Worm (Caenorhabditis elegans) whole organism, L4 larva: ENCODE data around the gene nas-29.
A peak's percentile ranks its signal among the peaks of the same experiment; 100 is the strongest.

Source experiments
- Y48G9A.11 ChIP-seq: fragments of 200-800 bp; sonication (Bioruptor generic); IDR thresholded peaks from 2 replicates; pipeline ENCODE4 v1.3.6; 2022; ENCODE audit warnings: missing genetic modification reagents, missing genetic modification characterization, missing compliant biosample characterization
- dve-1 ChIP-seq: sonication (generic microtip); optimal IDR thresholded peaks from 2 replicates; lab custom pipeline; 2017; ENCODE audit warnings: antibody characterized with exemption, mild to moderate bottlenecking, missing genetic modification characterization, missing compliant biosample characterization; ENCODE audit not compliant: insufficient read depth
- egl-27 ChIP-seq: sonication (generic microtip); optimal IDR thresholded peaks from 3 replicates; lab custom pipeline; 2017; ENCODE audit warnings: missing biosample characterization, missing genetic modification reagents, missing genetic modification characterization
- lin-13 ChIP-seq: fragments of 150-350 bp; optimal IDR thresholded peaks from 2 replicates; lab custom pipeline; 2014; ENCODE audit warnings: missing biosample characterization, missing genetic modification reagents, missing genetic modification characterization
- nhr-25 ChIP-seq: sonication (generic microtip); optimal IDR thresholded peaks from 2 replicates; lab custom pipeline; 2017; ENCODE audit warnings: missing genetic modification characterization, mild to moderate bottlenecking, missing compliant biosample characterization, antibody characterized with exemption, moderate library complexity, borderline replicate concordance; ENCODE audit not compliant: insufficient read depth
- pqm-1 ChIP-seq: sonication (generic microtip); optimal IDR thresholded peaks from 2 replicates; lab custom pipeline; 2017; ENCODE audit warnings: missing biosample characterization, missing genetic modification characterization
- sdz-12 ChIP-seq: fragments of 200-800 bp; sonication (Bioruptor generic); optimal IDR thresholded peaks from 2 replicates; lab custom pipeline; 2018; ENCODE audit warnings: mild to moderate bottlenecking, missing genetic modification characterization, missing compliant biosample characterization

DNA sequence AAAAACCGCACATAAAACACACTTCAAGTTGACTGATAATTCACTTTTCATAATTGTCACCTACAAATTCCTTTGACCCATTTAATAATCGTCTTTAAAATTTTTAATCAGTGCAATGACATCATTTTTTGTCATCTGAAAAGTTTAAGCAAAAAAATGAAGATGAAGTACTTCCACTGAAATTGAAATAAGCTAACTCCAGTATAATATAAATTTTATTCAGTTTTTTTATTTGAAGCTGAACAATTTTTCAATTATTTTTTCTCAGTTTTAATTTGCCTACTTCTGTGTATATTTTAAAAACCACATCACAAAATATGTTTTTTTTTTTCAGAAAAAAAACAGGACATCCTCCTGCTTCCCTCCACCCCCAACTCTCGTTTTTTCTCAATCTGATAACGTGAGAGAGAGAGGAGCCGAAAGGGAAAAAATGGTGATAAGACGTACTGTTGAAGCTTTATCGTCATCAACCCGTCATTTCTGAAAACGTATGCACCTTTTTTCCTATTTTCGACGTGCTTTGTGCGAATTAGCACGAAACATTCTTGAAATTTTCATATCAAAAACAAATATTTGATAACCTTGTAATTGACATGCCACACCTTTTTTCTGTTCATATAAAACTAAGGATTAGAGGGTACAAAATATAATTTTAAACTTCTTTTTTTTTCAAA, 37.9 kb downstream of the nas-29 start, which contains the start of the genes C04G6.11 and mpk-2:
- TF ChIP-seq nhr-25 = no peak
- no peak for TF ChIP-seq lin-13 (GFP tag; lab: Kevin White, UChicago)
- TF ChIP-seq dve-1 (tag; lab: Kevin White, UChicago) = peak; percentile 64
- no peak for TF ChIP-seq sdz-12 (GFP tag; lab: Kevin White, UChicago)
- TF ChIP-seq egl-27 (tag; lab: Kevin White, UChicago) = no peak
- TF ChIP-seq Y48G9A.11 (GFP tag; lab: Robert Waterston, UW) = no peak
- TF ChIP-seq pqm-1 (tag; lab: Kevin White, UChicago) = peak; percentile 69
